Worm (Caenorhabditis elegans): ENCODE measurements around the gene srw-133.

DNA sequence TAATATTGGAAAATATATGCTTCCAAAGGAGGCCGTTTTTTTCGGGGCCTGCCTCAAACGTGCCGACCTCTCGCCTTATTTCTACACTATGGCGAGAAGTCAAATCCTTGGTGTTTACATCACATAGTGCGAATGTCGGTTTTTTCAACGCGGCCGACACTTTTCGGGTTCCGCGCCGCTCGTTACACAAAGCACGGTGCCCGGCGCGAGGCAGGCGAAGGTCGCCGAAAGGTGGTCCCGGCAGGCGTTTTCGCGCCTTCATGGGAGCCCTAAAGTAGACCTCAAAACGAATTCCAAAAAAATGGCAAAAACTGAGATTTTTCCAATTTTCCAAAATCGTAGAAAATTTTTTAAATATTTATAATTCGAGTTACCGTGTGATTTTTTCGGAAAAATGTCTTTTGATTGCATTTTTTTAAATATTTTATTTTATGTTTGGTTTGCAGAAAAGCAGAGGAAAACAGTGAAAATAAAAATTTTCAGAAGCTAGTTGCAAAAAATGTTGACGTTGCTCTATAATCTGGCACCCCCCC, 11.1 kb upstream of the srw-133 start, which contains the start of gene T05B4.12:
- no peak for TF ChIP-seq nhr-28 (tag; optimal IDR thresholded peaks at IDR 0.05)
- no peak for TF ChIP-seq nhr-237 (tag; optimal IDR thresholded peaks at IDR 0.05)
- TF ChIP-seq sptf-1 (tag; optimal IDR thresholded peaks at IDR 0.05): no peak
- no peak for TF ChIP-seq unc-62 (GFP tag; optimal IDR thresholded peaks at IDR 0.05)
- no peak for TF ChIP-seq unc-120 (tag; optimal IDR thresholded peaks at IDR 0.05; ENCODE audit: poor library complexity, severe bottlenecking)
- no peak for TF ChIP-seq lin-13 (tag; optimal IDR thresholded peaks at IDR 0.05)
- TF ChIP-seq elt-1 (tag; optimal IDR thresholded peaks at IDR 0.05; ENCODE audit: borderline replicate concordance, insufficient read depth): no peak
- TF ChIP-seq ces-1 (GFP tag; optimal IDR thresholded peaks at IDR 0.05): no peak
- no peak for TF ChIP-seq lsy-2 (tag; optimal IDR thresholded peaks at IDR 0.05)
- no peak for TF ChIP-seq nhr-76 (tag; optimal IDR thresholded peaks at IDR 0.05)
- no peak for TF ChIP-seq nhr-12 (tag; optimal IDR thresholded peaks at IDR 0.05)

Data from whole organism, mixed stage, embryonic.